Worm (Caenorhabditis elegans) whole organism, L4 larva: ENCODE measurements around the gene madf-5.

Experiments
- D1046.2 ChIP-seq: fragments of 200-800 bp; sonication (Bioruptor generic); IDR thresholded peaks from 2 replicates; pipeline ENCODE4 v1.3.6; 2022; ENCODE audit warnings: missing genetic modification characterization, missing compliant biosample characterization
- F44E2.7 ChIP-seq: fragments of 200-800 bp; sonication (Bioruptor generic); IDR thresholded peaks from 2 replicates; pipeline ENCODE4 v2.1.2; 2022; ENCODE audit warnings: missing genetic modification characterization, missing compliant biosample characterization
- R02D3.7 ChIP-seq: fragments of 150-350 bp; sonication (generic microtip); optimal IDR thresholded peaks from 3 replicates; lab custom pipeline; 2014; ENCODE audit warnings: missing biosample characterization, missing genetic modification characterization
- Y105C5A.15 ChIP-seq: fragments of 200-800 bp; sonication (Bioruptor generic); IDR thresholded peaks from 2 replicates; pipeline ENCODE4 v1.3.6; 2022; ENCODE audit warnings: missing genetic modification characterization, missing compliant biosample characterization
- Y48G9A.11 ChIP-seq: fragments of 200-800 bp; sonication (Bioruptor generic); IDR thresholded peaks from 2 replicates; pipeline ENCODE4 v1.3.6; 2022; ENCODE audit warnings: missing genetic modification reagents, missing genetic modification characterization, missing compliant biosample characterization
- Y5F2A.4 ChIP-seq: fragments of 200-800 bp; sonication (Bioruptor generic); optimal IDR thresholded peaks from 2 replicates; lab custom pipeline; 2018; ENCODE audit warnings: mild to moderate bottlenecking, missing genetic modification characterization, missing compliant biosample characterization
- ZK337.2 ChIP-seq: fragments of 200-800 bp; sonication (Bioruptor generic); IDR thresholded peaks from 2 replicates; pipeline ENCODE4 v1.3.6; 2022; ENCODE audit warnings: missing genetic modification reagents, missing genetic modification characterization, missing compliant biosample characterization
- ZK546.5 ChIP-seq, 2 experiments: sonication (generic microtip); optimal IDR thresholded peaks; 2 replicates each; lab custom pipeline; 2017; ENCODE audit warnings: missing biosample characterization in 2 of 2, missing genetic modification characterization in 2 of 2
- aha-1 ChIP-seq: fragments of 150-350 bp; peaks from one replicate; lab custom pipeline; 2014; ENCODE audit warnings: missing biosample characterization, missing genetic modification characterization
- ceh-20 ChIP-seq: fragments of 200-800 bp; sonication (Bioruptor generic); IDR thresholded peaks from 2 replicates; pipeline ENCODE4 v1.3.6; 2022; ENCODE audit warnings: missing genetic modification reagents, missing genetic modification characterization, missing compliant biosample characterization
- ceh-28 ChIP-seq: fragments of 150-350 bp; optimal IDR thresholded peaks from 2 replicates; lab custom pipeline; 2014; ENCODE audit warnings: missing biosample characterization, missing genetic modification reagents, missing genetic modification characterization
- ces-1 ChIP-seq: fragments of 150-350 bp; sonication (generic microtip); optimal IDR thresholded peaks from 4 replicates; lab custom pipeline; 2014; ENCODE audit warnings: missing biosample characterization, missing genetic modification reagents, missing genetic modification characterization
- dmd-6 ChIP-seq: fragments of 200-800 bp; sonication (Bioruptor generic); IDR thresholded peaks from 2 replicates; pipeline ENCODE4 v1.3.6; 2022; ENCODE audit warnings: missing genetic modification reagents, missing genetic modification characterization, missing compliant biosample characterization
- dmd-8 ChIP-seq: fragments of 200-800 bp; sonication (Bioruptor generic); IDR thresholded peaks from 2 replicates; pipeline ENCODE4 v1.3.6; 2022; ENCODE audit warnings: missing genetic modification characterization, missing compliant biosample characterization
- dpl-1 ChIP-seq: fragments of 150-350 bp; optimal IDR thresholded peaks from 2 replicates; lab custom pipeline; 2014; ENCODE audit warnings: missing biosample characterization, missing genetic modification reagents, missing genetic modification characterization
- duxl-1 ChIP-seq: sonication (generic microtip); optimal IDR thresholded peaks from 2 replicates; lab custom pipeline; 2016; ENCODE audit warnings: mild to moderate bottlenecking, missing genetic modification characterization, moderate library complexity, missing compliant biosample characterization; ENCODE audit not compliant: poor library complexity
- dve-1 ChIP-seq: sonication (generic microtip); optimal IDR thresholded peaks from 2 replicates; lab custom pipeline; 2017; ENCODE audit warnings: antibody characterized with exemption, mild to moderate bottlenecking, missing genetic modification characterization, missing compliant biosample characterization; ENCODE audit not compliant: insufficient read depth
- egl-27 ChIP-seq: sonication (generic microtip); optimal IDR thresholded peaks from 3 replicates; lab custom pipeline; 2017; ENCODE audit warnings: missing biosample characterization, missing genetic modification reagents, missing genetic modification characterization
- egl-43 ChIP-seq: fragments of 200-800 bp; sonication (Bioruptor generic); IDR thresholded peaks from 2 replicates; pipeline ENCODE4 v1.3.6; 2022; ENCODE audit warnings: missing genetic modification reagents, missing genetic modification characterization, missing compliant biosample characterization
- fkh-10 ChIP-seq: fragments of 150-350 bp; optimal IDR thresholded peaks from 2 replicates; lab custom pipeline; 2014; ENCODE audit warnings: missing biosample characterization, missing genetic modification reagents, missing genetic modification characterization
- gei-8 ChIP-seq: fragments of 200-800 bp; sonication (Bioruptor generic); optimal IDR thresholded peaks from 2 replicates; lab custom pipeline; 2018; ENCODE audit warnings: mild to moderate bottlenecking, missing genetic modification characterization, missing compliant biosample characterization
- hlh-11 ChIP-seq: fragments of 200-800 bp; sonication (Bioruptor generic); optimal IDR thresholded peaks from 2 replicates; lab custom pipeline; 2018; ENCODE audit warnings: mild to moderate bottlenecking, missing genetic modification characterization, missing compliant biosample characterization
- hlh-30 ChIP-seq: sonication (generic microtip); optimal IDR thresholded peaks from 2 replicates; lab custom pipeline; 2017; ENCODE audit warnings: antibody characterized with exemption, mild to moderate bottlenecking, missing genetic modification characterization, missing compliant biosample characterization; ENCODE audit not compliant: insufficient read depth
- lim-7 ChIP-seq: fragments of 200-800 bp; sonication (Bioruptor generic); IDR thresholded peaks from 2 replicates; pipeline ENCODE4 v1.3.6; 2022; ENCODE audit warnings: missing genetic modification characterization, missing compliant biosample characterization
- lin-1 ChIP-seq: fragments of 200-800 bp; sonication (Bioruptor generic); IDR thresholded peaks from 2 replicates; pipeline ENCODE4 v1.3.6; 2022; ENCODE audit warnings: missing genetic modification reagents, missing genetic modification characterization, missing compliant biosample characterization
- lin-38 ChIP-seq: fragments of 200-800 bp; sonication (Bioruptor generic); IDR thresholded peaks from 2 replicates; pipeline ENCODE4 v1.3.6; 2022; ENCODE audit warnings: missing genetic modification reagents, missing genetic modification characterization, missing compliant biosample characterization
- lir-3 ChIP-seq: sonication (generic microtip); optimal IDR thresholded peaks from 2 replicates; lab custom pipeline; 2016; ENCODE audit warnings: mild to moderate bottlenecking, missing genetic modification characterization, missing compliant biosample characterization
- lsy-2 ChIP-seq, 2 experiments: fragments of 150-350 bp in 1 of 2; sonication (generic microtip) in 1 of 2; optimal IDR thresholded peaks; 2 replicates each; lab custom pipeline; 2014 to 2017; ENCODE audit warnings: missing biosample characterization in 2 of 2, missing genetic modification characterization in 2 of 2
- madf-5 ChIP-seq, 2 experiments: fragments of 200-800 bp; sonication (Bioruptor generic); IDR thresholded peaks; 2 replicates each; pipeline ENCODE4 v1.3.6; 2022; ENCODE audit warnings: missing compliant biosample characterization in 2 of 2, missing genetic modification characterization in 2 of 2
- mep-1 ChIP-seq: fragments of 150-350 bp; sonication (generic microtip); optimal IDR thresholded peaks from 3 replicates; lab custom pipeline; 2014; ENCODE audit warnings: missing biosample characterization, missing genetic modification characterization
- mxl-2 ChIP-seq: fragments of 200-800 bp; sonication (Bioruptor generic); conservative IDR thresholded peaks from 2 replicates; pipeline ENCODE4 v1.3.6; 2022; ENCODE audit warnings: missing genetic modification reagents, missing genetic modification characterization, missing compliant biosample characterization
- nhr-10 ChIP-seq: fragments of 150-350 bp; optimal IDR thresholded peaks from 2 replicates; lab custom pipeline; 2014; ENCODE audit warnings: missing biosample characterization, missing genetic modification characterization
- nhr-102 ChIP-seq: sonication (generic microtip); optimal IDR thresholded peaks from 2 replicates; lab custom pipeline; 2016; ENCODE audit warnings: mild to moderate bottlenecking, missing genetic modification characterization, moderate library complexity, missing compliant biosample characterization
- nhr-25 ChIP-seq: sonication (generic microtip); optimal IDR thresholded peaks from 2 replicates; lab custom pipeline; 2017; ENCODE audit warnings: missing genetic modification characterization, mild to moderate bottlenecking, missing compliant biosample characterization, antibody characterized with exemption, moderate library complexity, borderline replicate concordance; ENCODE audit not compliant: insufficient read depth
- nhr-28 ChIP-seq: fragments of 150-350 bp; optimal IDR thresholded peaks from 2 replicates; lab custom pipeline; 2014; ENCODE audit warnings: missing biosample characterization, missing genetic modification characterization
- nhr-48 ChIP-seq: sonication (generic microtip); optimal IDR thresholded peaks from 2 replicates; lab custom pipeline; 2016; ENCODE audit warnings: mild to moderate bottlenecking, missing genetic modification characterization, missing compliant biosample characterization
- nhr-6 ChIP-seq: fragments of 150-350 bp; optimal IDR thresholded peaks from 2 replicates; lab custom pipeline; 2014; ENCODE audit warnings: missing biosample characterization, missing genetic modification characterization
- nhr-77 ChIP-seq: fragments of 150-350 bp; optimal IDR thresholded peaks from 2 replicates; lab custom pipeline; 2014; ENCODE audit warnings: missing biosample characterization, missing genetic modification characterization
- pha-4 ChIP-seq, 2 experiments: fragments of 150-350 bp in 1 of 2; fragments of 200-800 bp in 1 of 2; sonication (Bioruptor generic) in 1 of 2; IDR thresholded peaks in 1 of 2; optimal IDR thresholded peaks in 1 of 2; 2 replicates each; pipeline versions ENCODE4 v1.3.6 to Lab custom; 2014 to 2022; ENCODE audit warnings: missing genetic modification characterization in 2 of 2, missing genetic modification reagents in 2 of 2, missing biosample characterization in 1 of 2, missing compliant biosample characterization in 1 of 2
- pqm-1 ChIP-seq: sonication (generic microtip); optimal IDR thresholded peaks from 2 replicates; lab custom pipeline; 2017; ENCODE audit warnings: missing biosample characterization, missing genetic modification characterization
- sdz-12 ChIP-seq: fragments of 200-800 bp; sonication (Bioruptor generic); optimal IDR thresholded peaks from 2 replicates; lab custom pipeline; 2018; ENCODE audit warnings: mild to moderate bottlenecking, missing genetic modification characterization, missing compliant biosample characterization
- skn-1 ChIP-seq: fragments of 150-350 bp; optimal IDR thresholded peaks from 2 replicates; lab custom pipeline; 2014; ENCODE audit warnings: missing biosample characterization, missing genetic modification characterization
- spr-3 ChIP-seq: fragments of 200-800 bp; sonication (Bioruptor generic); optimal IDR thresholded peaks from 2 replicates; lab custom pipeline; 2018; ENCODE audit warnings: mild to moderate bottlenecking, missing genetic modification characterization, missing compliant biosample characterization
- tag-97 ChIP-seq: fragments of 200-800 bp; sonication (Bioruptor generic); IDR thresholded peaks from 2 replicates; pipeline ENCODE4 v1.3.6; 2022; ENCODE audit warnings: missing genetic modification characterization, missing compliant biosample characterization
- unc-39 ChIP-seq: sonication (generic microtip); optimal IDR thresholded peaks from 2 replicates; lab custom pipeline; 2017; ENCODE audit warnings: missing biosample characterization, missing genetic modification characterization
- zag-1 ChIP-seq: fragments of 150-350 bp; optimal IDR thresholded peaks from 2 replicates; lab custom pipeline; 2014; ENCODE audit warnings: missing biosample characterization, missing genetic modification characterization
- zfp-3 ChIP-seq: fragments of 200-800 bp; sonication (Bioruptor generic); conservative IDR thresholded peaks from 2 replicates; pipeline ENCODE4 v1.3.6; 2022; ENCODE audit warnings: missing genetic modification reagents, missing genetic modification characterization, missing compliant biosample characterization
- zip-11 ChIP-seq: fragments of 200-800 bp; sonication (Bioruptor generic); IDR thresholded peaks from 2 replicates; pipeline ENCODE4 v1.3.6; 2022; ENCODE audit warnings: missing genetic modification characterization, missing compliant biosample characterization
- ztf-11 ChIP-seq: fragments of 150-350 bp; optimal IDR thresholded peaks from 2 replicates; lab custom pipeline; 2014; ENCODE audit warnings: missing biosample characterization, missing genetic modification characterization
- ztf-7 ChIP-seq: fragments of 150-350 bp; optimal IDR thresholded peaks from 2 replicates; lab custom pipeline; 2014; ENCODE audit warnings: missing biosample characterization, missing genetic modification characterization

Gene madf-5

ce11 chrII:14616402-14616801 lies 43.0 kb downstream of the madf-5 start:
- no peak for TF ChIP-seq nhr-48 (tag; lab: Kevin White, UChicago)
- TF ChIP-seq Y105C5A.15 (GFP tag; lab: Robert Waterston, UW): no peak
- peak; percentile 76 for TF ChIP-seq dve-1 (tag; lab: Kevin White, UChicago)
- TF ChIP-seq nhr-77 (tag; lab: Kevin White, UChicago): peak; percentile 17
- peak; percentile 79 for TF ChIP-seq aha-1 (tag; lab: Kevin White, UChicago)
- peak; percentile 19 for TF ChIP-seq hlh-30
- TF ChIP-seq nhr-25: no peak
- peak; percentile 62 for TF ChIP-seq nhr-28 (tag; lab: Kevin White, UChicago)
- TF ChIP-seq egl-27 (tag; lab: Kevin White, UChicago): no peak
- peak in 1 of 2 experiments; percentile 69 for TF ChIP-seq lsy-2 (tag; optimal IDR thresholded peaks at IDR 0.05; lab: Kevin White, UChicago)
- TF ChIP-seq lin-38 (GFP tag; lab: Robert Waterston, UW): no peak

ce11 chrII:14616927-14617326 lies 43.5 kb downstream of the madf-5 start:
- TF ChIP-seq zip-11: no peak
- TF ChIP-seq ZK337.2 (GFP tag; lab: Robert Waterston, UW): 0 out of 2 replicates have a peak, but pooled peaks have one; percentile 17
- peak; percentile 66; the same call in 1 of the 2 replicates for TF ChIP-seq F44E2.7 (GFP tag; lab: Robert Waterston, UW)
- no peak for TF ChIP-seq R02D3.7 (tag; lab: Kevin White, UChicago)
- no peak for TF ChIP-seq skn-1 (tag; lab: Kevin White, UChicago)
- no peak for TF ChIP-seq unc-39 (tag; lab: Kevin White, UChicago)
- TF ChIP-seq pha-4 (GFP tag; IDR thresholded peaks at IDR 0.05; lab: Robert Waterston, UW): peak; percentile 82
- TF ChIP-seq pha-4 (tag; optimal IDR thresholded peaks at IDR 0.05; lab: Kevin White, UChicago): no peak
- peak; percentile 64 for TF ChIP-seq ceh-20 (GFP tag; lab: Robert Waterston, UW)
- no peak for TF ChIP-seq ztf-11 (tag; lab: Kevin White, UChicago)
- TF ChIP-seq Y48G9A.11: peak; percentile 46; the same call in 1 of the 2 replicates
- TF ChIP-seq mep-1: no peak
- TF ChIP-seq dmd-6: peak; percentile 55
- TF ChIP-seq zag-1: no peak
- no peak for TF ChIP-seq dpl-1 (GFP tag; lab: Kevin White, UChicago)
- no peak for TF ChIP-seq ces-1 (GFP tag; lab: Kevin White, UChicago)
- TF ChIP-seq egl-43 (GFP tag; lab: Robert Waterston, UW): peak; percentile 92
- no peak for TF ChIP-seq sdz-12 (GFP tag; lab: Kevin White, UChicago)
- no peak for TF ChIP-seq fkh-10
- peak; percentile 63 for TF ChIP-seq spr-3 (GFP tag; lab: Kevin White, UChicago)
- peak; percentile 86 for TF ChIP-seq D1046.2
- TF ChIP-seq nhr-10 (tag; lab: Kevin White, UChicago): no peak
- peak; percentile 93 for TF ChIP-seq dmd-8 (GFP tag; lab: Robert Waterston, UW)
- TF ChIP-seq duxl-1 (tag; lab: Kevin White, UChicago): peak; percentile 81
- no peak for TF ChIP-seq ceh-28 (tag; lab: Kevin White, UChicago)
- peak; percentile 74 to 93; a peak in 3 of 4 replicates for TF ChIP-seq madf-5 (GFP tag; IDR thresholded peaks at IDR 0.05; lab: Robert Waterston, UW)
- peak; percentile 79 for TF ChIP-seq lin-1 (GFP tag; lab: Robert Waterston, UW)
- TF ChIP-seq pqm-1 (tag; lab: Kevin White, UChicago): no peak
- TF ChIP-seq nhr-102 (tag; lab: Kevin White, UChicago): peak; percentile 44
- peak; percentile 18 for TF ChIP-seq hlh-11
- no peak for TF ChIP-seq ztf-7
- peak; percentile 71; the same call in 1 of the 2 replicates for TF ChIP-seq zfp-3
- TF ChIP-seq mxl-2 (GFP tag; lab: Robert Waterston, UW): no peak
- peak; percentile 96 for TF ChIP-seq lim-7 (GFP tag; lab: Robert Waterston, UW)
- TF ChIP-seq nhr-48 (tag; lab: Kevin White, UChicago): peak; percentile 48
- no peak for TF ChIP-seq tag-97 (GFP tag; lab: Robert Waterston, UW)
- no peak for TF ChIP-seq ZK546.5 (tag; optimal IDR thresholded peaks at IDR 0.05; lab: Kevin White, UChicago)
- peak; percentile 60 for TF ChIP-seq Y5F2A.4 (GFP tag; lab: Kevin White, UChicago)
- peak; percentile 32 for TF ChIP-seq gei-8 (GFP tag; lab: Kevin White, UChicago)
- peak; percentile 42 for TF ChIP-seq lir-3 (tag; lab: Kevin White, UChicago)
- no peak for TF ChIP-seq nhr-6
